Fruit fly (Drosophila melanogaster) whole organism, embryonic: ENCODE results near the gene Atac2.

ENCODE experiments used
- Adf1 ChIP-seq: fragments of 200-800 bp; sonication (Bioruptor generic); IDR thresholded peaks from 2 replicates; pipeline ENCODE4 v1.3.6; 2022; ENCODE audit warnings: missing biosample characterization, missing genetic modification characterization
- Asciz ChIP-seq: fragments of 200-800 bp; sonication (Bioruptor generic); optimal IDR thresholded peaks from 2 replicates; lab custom pipeline; 2017; ENCODE audit warnings: missing biosample characterization, mild to moderate bottlenecking, missing genetic modification characterization, missing genetic modification reagents
- CG10654 ChIP-seq: fragments of 200-800 bp; sonication (Bioruptor generic); optimal IDR thresholded peaks from 2 replicates; lab custom pipeline; 2016; ENCODE audit warnings: missing biosample characterization, missing genetic modification characterization
- CG11085 ChIP-seq: fragments of 200-800 bp; sonication (Bioruptor generic); IDR thresholded peaks from 2 replicates; pipeline ENCODE4 v1.3.6; 2022; ENCODE audit warnings: missing biosample characterization, missing genetic modification characterization
- CG12942 ChIP-seq: fragments of 200-800 bp; sonication (Bioruptor generic); optimal IDR thresholded peaks from 3 replicates; lab custom pipeline; 2016; ENCODE audit warnings: missing biosample characterization, missing genetic modification characterization
- CG14050 ChIP-seq: fragments of 200-800 bp; sonication (Bioruptor generic); IDR thresholded peaks from 3 replicates; pipeline ENCODE4 v1.3.6; 2022; ENCODE audit warnings: missing biosample characterization, missing genetic modification characterization
- CG15696 ChIP-seq: fragments of 200-800 bp; sonication (Bioruptor generic); optimal IDR thresholded peaks from 2 replicates; lab custom pipeline; 2019; ENCODE audit warnings: missing biosample characterization, mild to moderate bottlenecking, missing genetic modification characterization, moderate library complexity
- CG17186 ChIP-seq: fragments of 200-800 bp; sonication (Bioruptor generic); optimal IDR thresholded peaks from 3 replicates; lab custom pipeline; 2017; ENCODE audit warnings: missing biosample characterization, missing genetic modification reagents, missing genetic modification characterization
- CG17829 ChIP-seq: fragments of 200-800 bp; optimal IDR thresholded peaks from 2 replicates; lab custom pipeline; 2019; ENCODE audit warnings: missing biosample characterization, mild to moderate bottlenecking, missing genetic modification characterization, moderate library complexity
- CG17912 ChIP-seq: fragments of 200-800 bp; sonication (Bioruptor generic); optimal IDR thresholded peaks from 2 replicates; lab custom pipeline; 2018; ENCODE audit warnings: missing biosample characterization, mild to moderate bottlenecking, missing genetic modification characterization
- CG18764 ChIP-seq: fragments of 200-800 bp; sonication (Bioruptor generic); optimal IDR thresholded peaks from 3 replicates; lab custom pipeline; 2016; ENCODE audit warnings: missing biosample characterization, missing genetic modification characterization
- CG7357 ChIP-seq: fragments of 200-800 bp; sonication (Bioruptor generic); IDR thresholded peaks from 3 replicates; pipeline ENCODE4 v1.3.6; 2022; ENCODE audit warnings: missing biosample characterization, missing genetic modification characterization
- CG9817 ChIP-seq: fragments of 200-800 bp; sonication (Bioruptor generic); optimal IDR thresholded peaks from 2 replicates; lab custom pipeline; 2018; ENCODE audit warnings: missing biosample characterization, mild to moderate bottlenecking, missing genetic modification characterization, moderate library complexity
- Camta ChIP-seq: fragments of 200-800 bp; sonication (Bioruptor generic); optimal IDR thresholded peaks from 2 replicates; lab custom pipeline; 2016; ENCODE audit warnings: missing biosample characterization, missing genetic modification characterization
- CoRest ChIP-seq: fragments of 200-800 bp; sonication (Bioruptor generic); optimal IDR thresholded peaks from 3 replicates; lab custom pipeline; 2018; ENCODE audit warnings: missing biosample characterization, mild to moderate bottlenecking, missing genetic modification characterization, moderate library complexity
- Dad ChIP-seq: fragments of 200-800 bp; sonication (Bioruptor generic); optimal IDR thresholded peaks from 3 replicates; lab custom pipeline; 2016; ENCODE audit warnings: missing biosample characterization, missing genetic modification characterization
- HmgZ ChIP-seq: fragments of 200-800 bp; sonication (Bioruptor generic); optimal IDR thresholded peaks from 2 replicates; lab custom pipeline; 2018; ENCODE audit warnings: missing biosample characterization, mild to moderate bottlenecking, missing genetic modification characterization
- Hr78 ChIP-seq, 2 experiments: fragments of 200-800 bp in 1 of 2; fragments of >200 bp in 1 of 2; sonication (Bioruptor generic) in 1 of 2; optimal IDR thresholded peaks; 2 replicates each; lab custom pipeline; 2017 to 2019; ENCODE audit warnings: missing biosample characterization in 2 of 2, missing genetic modification characterization in 2 of 2, mild to moderate bottlenecking in 1 of 2, moderate library complexity in 1 of 2
- Jarid2 ChIP-seq: fragments of 200-800 bp; sonication (Bioruptor generic); optimal IDR thresholded peaks from 3 replicates; lab custom pipeline; 2017; ENCODE audit warnings: mild to moderate bottlenecking, missing biosample characterization, missing genetic modification reagents, missing genetic modification characterization
- Kr ChIP-seq: fragments of 200-800 bp; sonication (Bioruptor generic); optimal IDR thresholded peaks from 2 replicates; lab custom pipeline; 2017; ENCODE audit warnings: missing biosample characterization, mild to moderate bottlenecking, missing genetic modification characterization
- Lhr ChIP-seq: fragments of 200-800 bp; sonication (Bioruptor generic); optimal IDR thresholded peaks from 3 replicates; lab custom pipeline; 2017; ENCODE audit warnings: mild to moderate bottlenecking, missing biosample characterization, missing genetic modification reagents, missing genetic modification characterization
- Meics ChIP-seq: fragments of 200-800 bp; sonication (Bioruptor generic); optimal IDR thresholded peaks from 2 replicates; lab custom pipeline; 2017; ENCODE audit warnings: missing biosample characterization, mild to moderate bottlenecking, missing genetic modification characterization
- Nf-YB ChIP-seq: fragments of 200-800 bp; sonication (Bioruptor generic); optimal IDR thresholded peaks from 3 replicates; lab custom pipeline; 2019; ENCODE audit warnings: missing biosample characterization, mild to moderate bottlenecking, missing genetic modification characterization, moderate library complexity
- Oli ChIP-seq: fragments of 200-800 bp; sonication (Bioruptor generic); optimal IDR thresholded peaks from 2 replicates; lab custom pipeline; 2018; ENCODE audit warnings: missing biosample characterization, mild to moderate bottlenecking, missing genetic modification characterization, moderate library complexity
- Optix ChIP-seq: fragments of 200-800 bp; sonication (Bioruptor generic); IDR thresholded peaks from 3 replicates; pipeline ENCODE4 v1.3.6; 2022; ENCODE audit warnings: missing biosample characterization, missing genetic modification characterization
- Pdp1 ChIP-seq, 2 experiments: fragments of 200-800 bp; sonication (Bioruptor generic); optimal IDR thresholded peaks; 3 replicates each; lab custom pipeline; 2016; ENCODE audit warnings: missing biosample characterization in 2 of 2, missing genetic modification characterization in 2 of 2, mild to moderate bottlenecking in 1 of 2, moderate library complexity in 1 of 2
- Rfx ChIP-seq: fragments of 200-800 bp; sonication (Bioruptor generic); IDR thresholded peaks from 2 replicates; pipeline ENCODE4 v1.3.6; 2022; ENCODE audit warnings: missing biosample characterization, missing genetic modification characterization
- Usf ChIP-seq: fragments of 200-800 bp; sonication (Bioruptor generic); optimal IDR thresholded peaks from 2 replicates; lab custom pipeline; 2017; ENCODE audit warnings: missing genotype, missing biosample characterization, missing genetic modification characterization
- Xrp1 ChIP-seq: fragments of 200-800 bp; sonication (Bioruptor generic); IDR thresholded peaks from 2 replicates; pipeline ENCODE4 v1.3.6; 2022; ENCODE audit warnings: missing biosample characterization, missing genetic modification characterization
- ase ChIP-seq: fragments of 200-800 bp; sonication (Bioruptor generic); IDR thresholded peaks from 3 replicates; pipeline ENCODE4 v1.3.6; 2022; ENCODE audit warnings: missing biosample characterization, missing genetic modification characterization
- ash1 ChIP-seq: fragments of 200-800 bp; sonication (Bioruptor generic); optimal IDR thresholded peaks from 2 replicates; lab custom pipeline; 2018; ENCODE audit warnings: missing biosample characterization, mild to moderate bottlenecking, missing genetic modification characterization
- caup ChIP-seq: fragments of 200-800 bp; sonication (Bioruptor generic); optimal IDR thresholded peaks from 3 replicates; lab custom pipeline; 2017; ENCODE audit warnings: missing biosample characterization, mild to moderate bottlenecking, missing genetic modification characterization, moderate library complexity; ENCODE audit not compliant: severe bottlenecking
- chm ChIP-seq: fragments of 200-800 bp; sonication (Bioruptor generic); IDR thresholded peaks from 2 replicates; pipeline ENCODE4 v1.3.6; 2022; ENCODE audit warnings: missing biosample characterization, missing genetic modification characterization
- ci ChIP-seq: fragments of 200-800 bp; sonication (Bioruptor generic); IDR thresholded peaks from 3 replicates; pipeline ENCODE4 v1.3.6; 2022; ENCODE audit warnings: missing biosample characterization, missing genetic modification characterization
- corto ChIP-seq: fragments of 200-800 bp; sonication (Bioruptor generic); optimal IDR thresholded peaks from 2 replicates; lab custom pipeline; 2016; ENCODE audit warnings: missing biosample characterization, mild to moderate bottlenecking, missing genetic modification characterization, moderate library complexity
- crol ChIP-seq: fragments of 200-800 bp; sonication (Bioruptor generic); IDR thresholded peaks from 2 replicates; pipeline ENCODE4 v1.3.6; 2022; ENCODE audit warnings: missing biosample characterization, missing genetic modification characterization
- dan ChIP-seq: fragments of 200-800 bp; sonication (Bioruptor generic); IDR thresholded peaks from 2 replicates; pipeline ENCODE4 v1.3.6; 2022; ENCODE audit warnings: missing biosample characterization, missing genetic modification characterization
- dm ChIP-seq: fragments of 200-800 bp; sonication (Bioruptor generic); optimal IDR thresholded peaks from 3 replicates; lab custom pipeline; 2016; ENCODE audit warnings: missing biosample characterization, missing genetic modification characterization
- dmrt99B ChIP-seq: fragments of 200-800 bp; sonication (Bioruptor generic); optimal IDR thresholded peaks from 2 replicates; lab custom pipeline; 2018; ENCODE audit warnings: missing biosample characterization, mild to moderate bottlenecking, missing genetic modification characterization, moderate library complexity
- dpn ChIP-seq, 2 experiments: fragments of 200-800 bp; sonication (Bioruptor generic); optimal IDR thresholded peaks; 3 replicates each; lab custom pipeline; 2016; ENCODE audit warnings: missing biosample characterization in 2 of 2, missing genetic modification characterization in 2 of 2
- emc ChIP-seq: fragments of 200-800 bp; sonication (Bioruptor generic); optimal IDR thresholded peaks from 2 replicates; lab custom pipeline; 2016; ENCODE audit warnings: missing biosample characterization, missing genetic modification characterization
- ind ChIP-seq: fragments of 200-800 bp; sonication (Bioruptor generic); optimal IDR thresholded peaks from 3 replicates; lab custom pipeline; 2016; ENCODE audit warnings: missing biosample characterization, missing genetic modification characterization
- nerfin-1 ChIP-seq: fragments of 200-800 bp; sonication (Bioruptor generic); optimal IDR thresholded peaks from 3 replicates; lab custom pipeline; 2019; ENCODE audit warnings: missing biosample characterization, mild to moderate bottlenecking, missing genetic modification characterization, moderate library complexity
- nerfin-2 ChIP-seq: fragments of 200-800 bp; sonication (Bioruptor generic); IDR thresholded peaks from 2 replicates; pipeline ENCODE4 v1.3.6; 2022; ENCODE audit warnings: missing biosample characterization, missing genetic modification characterization; ENCODE audit not compliant: partially characterized antibody
- odd ChIP-seq: fragments of 200-800 bp; sonication (Bioruptor generic); optimal IDR thresholded peaks from 2 replicates; lab custom pipeline; 2017; ENCODE audit warnings: missing biosample characterization, mild to moderate bottlenecking, missing genetic modification characterization
- toy ChIP-seq: fragments of 200-800 bp; sonication (Bioruptor generic); IDR thresholded peaks from 2 replicates; pipeline ENCODE4 v1.3.6; 2022; ENCODE audit warnings: missing biosample characterization, missing genetic modification characterization
- tx ChIP-seq: fragments of 200-800 bp; sonication (Bioruptor generic); optimal IDR thresholded peaks from 2 replicates; lab custom pipeline; 2016; ENCODE audit warnings: missing biosample characterization, missing genetic modification characterization
- usp ChIP-seq: fragments of >200 bp; optimal IDR thresholded peaks from 2 replicates; lab custom pipeline; 2017; ENCODE audit warnings: missing biosample characterization, missing genetic modification characterization
- wdn ChIP-seq: fragments of 200-800 bp; sonication (Bioruptor generic); IDR thresholded peaks from 2 replicates; pipeline ENCODE4 v1.3.6; 2022; ENCODE audit warnings: missing biosample characterization, missing genetic modification characterization

The Atac2 gene

DNA sequence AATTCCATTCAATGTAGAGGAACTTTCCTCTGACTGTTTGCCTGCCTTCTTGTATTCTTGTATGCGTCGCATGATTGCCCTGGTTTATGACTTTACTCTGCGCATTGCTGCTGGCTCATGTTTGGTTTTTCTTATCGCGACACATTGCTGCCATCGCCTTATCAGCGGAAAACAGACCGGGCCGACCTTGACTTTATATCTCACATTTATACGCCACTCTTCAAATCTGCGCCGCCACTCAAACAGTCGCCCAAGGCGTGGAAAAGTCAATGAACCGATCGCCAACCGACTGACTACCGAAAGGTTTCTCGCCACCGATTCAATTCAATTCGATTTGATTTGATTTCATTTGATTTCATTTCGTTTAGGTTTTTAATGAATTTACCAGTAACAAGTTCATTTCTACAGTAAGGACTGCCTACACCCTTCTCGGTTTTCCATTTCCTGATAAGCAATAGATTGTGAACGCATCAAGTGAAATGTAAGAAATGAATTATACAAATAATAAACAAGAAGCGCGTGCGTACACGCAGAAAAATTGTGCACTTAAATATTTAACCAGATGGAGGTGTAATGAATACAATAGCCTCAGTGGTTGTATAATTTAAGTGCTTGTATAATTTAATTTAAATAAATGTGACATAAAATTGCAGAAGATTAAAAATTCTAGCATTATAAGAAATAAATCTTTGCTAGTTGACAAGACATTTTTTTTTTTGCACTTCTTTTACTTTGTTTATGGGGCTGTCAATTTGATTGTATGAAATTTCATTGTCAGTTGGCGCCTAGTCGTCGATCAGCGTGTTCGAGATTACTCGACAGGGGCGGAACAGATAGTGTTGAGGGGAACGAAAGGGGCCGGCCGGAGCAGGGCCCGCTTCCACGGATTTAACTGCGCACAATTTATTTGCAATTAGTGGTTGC is 45.6 kb downstream of the Atac2 start (continued):
- TF ChIP-seq CG17912 (GFP tag; lab: Kevin White, UChicago), result no peak
- no peak for TF ChIP-seq Camta (GFP tag; lab: Kevin White, UChicago)
- no peak for TF ChIP-seq Nf-YB (GFP tag; lab: Kevin White, UChicago)
- peak; percentile 27 for TF ChIP-seq caup (GFP tag; lab: Kevin White, UChicago)
- no peak for TF ChIP-seq CG11085 (GFP tag; lab: Robert Waterston, UW)
- no peak for TF ChIP-seq Usf (GFP tag; lab: Kevin White, UChicago)
- no peak for TF ChIP-seq CG9817
- no peak for TF ChIP-seq CG10654 (GFP tag; lab: Kevin White, UChicago)
- TF ChIP-seq HmgZ (tag; lab: Kevin White, UChicago), result no peak
- TF ChIP-seq ci (GFP tag; lab: Robert Waterston, UW), result no peak
- TF ChIP-seq CG15696 (tag; lab: Kevin White, UChicago), result peak; percentile 10
- TF ChIP-seq Asciz, result no peak
- no peak for TF ChIP-seq corto (GFP tag; lab: Kevin White, UChicago)
- TF ChIP-seq CoRest (tag; lab: Kevin White, UChicago), result peak; percentile 47
- no peak for TF ChIP-seq ash1
- TF ChIP-seq dpn (GFP tag; optimal IDR thresholded peaks at IDR 0.05; lab: Kevin White, UChicago), result peak; percentile 17 to 29
- no peak for TF ChIP-seq Jarid2 (GFP tag; lab: Kevin White, UChicago)
- no peak for TF ChIP-seq odd
- peak; percentile 22 for TF ChIP-seq Meics (GFP tag; lab: Kevin White, UChicago)
- peak; percentile 18 for TF ChIP-seq dmrt99B
- TF ChIP-seq Rfx, result peak; percentile 24; the same call in 1 of the 2 replicates
- no peak for TF ChIP-seq Adf1 (GFP tag; lab: Robert Waterston, UW)
- TF ChIP-seq Hr78 (GFP tag; optimal IDR thresholded peaks at IDR 0.05; lab: Kevin White, UChicago), result peak in 1 of 2 experiments; percentile 56
- TF ChIP-seq CG17829 (tag; lab: Kevin White, UChicago), result no peak
- TF ChIP-seq ase (GFP tag; lab: Robert Waterston, UW), result no peak
- no peak for TF ChIP-seq chm (GFP tag; lab: Robert Waterston, UW)
- no peak for TF ChIP-seq emc (GFP tag; lab: Kevin White, UChicago)
- no peak for TF ChIP-seq CG12942 (GFP tag; lab: Kevin White, UChicago)
- TF ChIP-seq ind (GFP tag; lab: Kevin White, UChicago), result no peak
- no peak for TF ChIP-seq Lhr (GFP tag; lab: Kevin White, UChicago)
- TF ChIP-seq CG18764 (GFP tag; lab: Kevin White, UChicago), result peak; percentile 18
- no peak for TF ChIP-seq Optix (GFP tag; lab: Robert Waterston, UW)
- TF ChIP-seq CG14050 (GFP tag; lab: Robert Waterston, UW), result no peak
- no peak for TF ChIP-seq nerfin-1 (tag; lab: Kevin White, UChicago)
- TF ChIP-seq CG7357, result no peak
- peak; percentile 55 for TF ChIP-seq Oli
- no peak for TF ChIP-seq crol
- TF ChIP-seq Pdp1 (GFP tag; optimal IDR thresholded peaks at IDR 0.05; lab: Kevin White, UChicago), result peak in 1 of 2 experiments; percentile 33
- no peak for TF ChIP-seq dan
- TF ChIP-seq Kr (GFP tag; lab: Kevin White, UChicago), result no peak
- TF ChIP-seq toy (GFP tag; lab: Robert Waterston, UW), result no peak
- TF ChIP-seq dm (GFP tag; lab: Kevin White, UChicago), result no peak
- no peak for TF ChIP-seq usp
- no peak for TF ChIP-seq nerfin-2 (GFP tag; lab: Robert Waterston, UW)
- no peak for TF ChIP-seq tx
- TF ChIP-seq wdn (GFP tag; lab: Robert Waterston, UW), result no peak
- no peak for TF ChIP-seq Dad (GFP tag; lab: Kevin White, UChicago)
- TF ChIP-seq Xrp1 (GFP tag; lab: Robert Waterston, UW), result peak; percentile 60; the same call in 1 of the 2 replicates
- TF ChIP-seq CG17186 (GFP tag; lab: Kevin White, UChicago), result no peak
